Fruit fly (Drosophila melanogaster) whole organism, pupa: ENCODE data around the gene CG14314.

Experiments
- CG10348 ChIP-seq: fragments of 200-800 bp; sonication (Bioruptor generic); IDR thresholded peaks from 2 replicates; pipeline ENCODE4 v1.3.6; 2022; ENCODE audit warnings: missing biosample characterization, missing genetic modification characterization
- CG12605 ChIP-seq: fragments of 200-800 bp; sonication (Bioruptor generic); IDR thresholded peaks from 2 replicates; pipeline ENCODE4 v1.3.6; 2022; ENCODE audit warnings: missing biosample characterization, missing genetic modification characterization
- CG13204 ChIP-seq: fragments of 200-800 bp; sonication (Bioruptor generic); optimal IDR thresholded peaks from 2 replicates; lab custom pipeline; 2018; ENCODE audit warnings: missing biosample characterization, mild to moderate bottlenecking, missing genetic modification characterization, moderate library complexity
- CG14655 ChIP-seq: fragments of 200-800 bp; sonication (Bioruptor generic); optimal IDR thresholded peaks from 3 replicates; lab custom pipeline; 2017; ENCODE audit warnings: mild to moderate bottlenecking, missing biosample characterization, missing genetic modification reagents, missing genetic modification characterization
- CG15710 ChIP-seq: fragments of 200-800 bp; sonication (Bioruptor generic); optimal IDR thresholded peaks from 2 replicates; lab custom pipeline; 2018; ENCODE audit warnings: missing biosample characterization, mild to moderate bottlenecking, missing genetic modification characterization, moderate library complexity
- CG17806 ChIP-seq: fragments of 200-800 bp; sonication (Bioruptor generic); optimal IDR thresholded peaks from 2 replicates; lab custom pipeline; 2018; ENCODE audit warnings: missing biosample characterization, mild to moderate bottlenecking, missing genetic modification characterization, moderate library complexity
- CG32121 ChIP-seq: fragments of 200-800 bp; sonication (Bioruptor generic); IDR thresholded peaks from 2 replicates; pipeline ENCODE4 v1.3.6; 2022; ENCODE audit warnings: missing biosample characterization, missing genetic modification characterization
- CG34367 ChIP-seq: fragments of 200-800 bp; sonication (Bioruptor generic); optimal IDR thresholded peaks from 2 replicates; lab custom pipeline; 2018; ENCODE audit warnings: missing biosample characterization, mild to moderate bottlenecking, missing genetic modification characterization
- CG4496 ChIP-seq: fragments of 200-800 bp; sonication (Bioruptor generic); IDR thresholded peaks from 3 replicates; pipeline ENCODE4 v1.3.6; 2022; ENCODE audit warnings: missing biosample characterization, missing genetic modification characterization
- CG8159 ChIP-seq: fragments of 200-800 bp; sonication (Bioruptor generic); optimal IDR thresholded peaks from 3 replicates; lab custom pipeline; 2018; ENCODE audit warnings: missing biosample characterization, mild to moderate bottlenecking, missing genetic modification characterization, moderate library complexity
- CG8301 ChIP-seq: fragments of 200-800 bp; sonication (Bioruptor generic); optimal IDR thresholded peaks from 2 replicates; lab custom pipeline; 2018; ENCODE audit warnings: missing biosample characterization, mild to moderate bottlenecking, missing genetic modification characterization
- CG9948 ChIP-seq: fragments of 200-800 bp; sonication (Bioruptor generic); optimal IDR thresholded peaks from 2 replicates; lab custom pipeline; 2018; ENCODE audit warnings: missing biosample characterization, mild to moderate bottlenecking, missing genetic modification characterization, moderate library complexity
- D1 ChIP-seq: fragments of 200-800 bp; sonication (Bioruptor generic); optimal IDR thresholded peaks from 2 replicates; lab custom pipeline; 2018; ENCODE audit warnings: missing biosample characterization, mild to moderate bottlenecking, missing genetic modification characterization, moderate library complexity
- EcR ChIP-seq: fragments of 200-800 bp; sonication (Bioruptor generic); optimal IDR thresholded peaks from 3 replicates; lab custom pipeline; 2019; ENCODE audit warnings: missing biosample characterization, missing genetic modification characterization, mild to moderate bottlenecking, moderate library complexity, missing genetic modification reagents
- Ets98B ChIP-seq: fragments of 200-800 bp; sonication (Bioruptor generic); IDR thresholded peaks from 2 replicates; pipeline ENCODE4 v1.3.6; 2022; ENCODE audit warnings: missing biosample characterization, missing genetic modification characterization
- Pif1A ChIP-seq: fragments of 200-800 bp; sonication (Bioruptor generic); optimal IDR thresholded peaks from 3 replicates; lab custom pipeline; 2016; ENCODE audit warnings: missing biosample characterization, missing genetic modification characterization
- Pif1B ChIP-seq: fragments of 200-800 bp; sonication (Bioruptor generic); optimal IDR thresholded peaks from 3 replicates; lab custom pipeline; 2016; ENCODE audit warnings: missing biosample characterization, missing genetic modification characterization
- Snoo ChIP-seq: fragments of 200-800 bp; sonication (Bioruptor generic); optimal IDR thresholded peaks from 3 replicates; lab custom pipeline; 2017; ENCODE audit warnings: missing biosample characterization, mild to moderate bottlenecking, missing genetic modification characterization, inconsistent platforms
- fd96Ca ChIP-seq: fragments of 200-800 bp; sonication (Bioruptor generic); IDR thresholded peaks from 3 replicates; pipeline ENCODE4 v1.3.6; 2022; ENCODE audit warnings: missing biosample characterization, missing genetic modification characterization
- gl ChIP-seq: fragments of 200-800 bp; sonication (Bioruptor generic); optimal IDR thresholded peaks from 2 replicates; lab custom pipeline; 2018; ENCODE audit warnings: missing biosample characterization, mild to moderate bottlenecking, missing genetic modification characterization
- rn ChIP-seq: fragments of 200-800 bp; sonication (Bioruptor generic); IDR thresholded peaks from 2 replicates; pipeline ENCODE4 v1.3.6; 2022; ENCODE audit warnings: missing biosample characterization, missing genetic modification characterization

Gene CG14314

dm6 chr3R:18215900-18216299 lies at the start of gene CG14314:
TSS of gene CG14314 (plus strand) at chr3R:18216142.
- TF ChIP-seq Snoo: no peak
- no peak for TF ChIP-seq CG8301 (tag; lab: Kevin White, UChicago)
- TF ChIP-seq CG4496: no peak
- no peak for TF ChIP-seq CG12605 (GFP tag; lab: Robert Waterston, UW)
- no peak for TF ChIP-seq Pif1A (GFP tag; lab: Kevin White, UChicago)
- no peak for TF ChIP-seq CG34367 (tag; lab: Kevin White, UChicago)
- TF ChIP-seq CG32121 (GFP tag; lab: Robert Waterston, UW): no peak
- no peak for TF ChIP-seq fd96Ca (GFP tag; lab: Robert Waterston, UW)
- TF ChIP-seq Pif1B: no peak
- TF ChIP-seq gl (tag; lab: Kevin White, UChicago): no peak
- TF ChIP-seq CG15710: no peak
- no peak for TF ChIP-seq D1 (tag; lab: Kevin White, UChicago)
- no peak for TF ChIP-seq CG17806 (tag; lab: Kevin White, UChicago)
- no peak for TF ChIP-seq rn
- no peak for TF ChIP-seq EcR (GFP tag; lab: Kevin White, UChicago)
- TF ChIP-seq CG9948 (tag; lab: Kevin White, UChicago): no peak
- no peak for TF ChIP-seq CG10348 (GFP tag; lab: Robert Waterston, UW)

- 0 out of 3 replicates have a peak, but pooled peaks have one; percentile 21 for TF ChIP-seq fd96Ca (GFP tag; lab: Robert Waterston, UW)
- TF ChIP-seq gl (tag; lab: Kevin White, UChicago): no peak
- 0 out of 3 replicates have a peak, but pooled peaks have one; percentile 14 for TF ChIP-seq CG4496
- TF ChIP-seq, all 21 proteins: peak for 2
Observed at dm6 chr3R:18166261-18166720, 49.7 kb upstream of the CG14314 start.

- TF ChIP-seq CG13204 (GFP tag; lab: Kevin White, UChicago) (no peak), Pif1B (no peak), CG14655 (GFP tag; lab: Kevin White, UChicago) (no peak), CG8301 (tag; lab: Kevin White, UChicago) (no peak), Snoo (no peak), D1 (tag; lab: Kevin White, UChicago) (no peak), CG10348 (GFP tag; lab: Robert Waterston, UW) (no peak), CG32121 (GFP tag; lab: Robert Waterston, UW) (no peak), CG8159 (no peak), CG17806 (tag; lab: Kevin White, UChicago) (no peak), EcR (GFP tag; lab: Kevin White, UChicago) (no peak)
Observed at dm6 chr3R:18167173-18167415, 48.8 kb upstream of the CG14314 start, which contains the start of the genes CG7215 and Prx5. TSS of gene CG7215 (minus strand) at chr3R:18167273. TSS of gene Prx5 (minus strand) at chr3R:18167273.

DNA sequence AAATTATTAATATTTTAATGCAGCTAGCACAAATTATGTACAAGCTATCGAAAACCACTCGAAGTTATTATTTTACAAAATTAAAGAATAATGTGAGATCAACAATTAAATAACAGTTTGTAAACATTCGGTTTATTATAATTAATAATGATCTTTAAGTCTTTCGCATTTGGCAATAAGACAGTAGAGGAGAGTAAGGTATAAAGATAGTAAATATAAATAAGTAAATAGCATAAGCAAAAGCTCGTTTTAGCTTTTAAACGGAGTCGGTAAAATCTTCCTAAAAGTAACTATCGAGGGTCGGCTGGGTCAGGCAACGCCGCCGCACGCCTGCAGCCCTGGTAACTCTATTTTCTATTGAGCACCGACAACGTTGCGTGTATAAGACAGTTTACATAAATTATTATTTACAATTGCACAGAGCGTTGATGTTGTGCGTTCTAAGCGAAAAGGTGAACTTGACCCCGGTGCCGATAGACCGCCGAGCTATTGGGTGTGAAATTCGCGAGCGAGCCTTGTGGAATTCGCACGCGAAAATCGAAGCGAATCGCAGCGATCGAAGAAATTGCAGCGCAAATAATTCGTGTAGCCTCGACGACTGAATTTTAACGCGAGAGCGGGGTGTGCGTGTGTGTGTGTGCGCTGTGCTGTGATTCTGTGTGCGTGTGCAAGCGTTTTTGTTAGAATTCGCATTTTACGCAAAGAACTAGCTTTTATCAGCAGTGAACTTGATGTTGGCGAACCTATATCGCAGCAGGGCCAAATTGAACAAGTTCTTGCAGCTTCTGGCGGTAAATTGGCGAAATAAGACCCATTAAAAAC lies 48.3 kb upstream of the CG14314 start, which contains the start of gene wrd:
TSS of gene wrd (plus strand) at position 342 of the 822 bp plus-strand sequence.
- TF ChIP-seq CG15710 (peak; percentile 30), rn (no peak), CG8159 (peak; percentile 43)
- TF ChIP-seq, all 21 proteins: peak for 2

- TF ChIP-seq CG8159: peak; percentile 27
- TF ChIP-seq Pif1B: no peak
- peak; percentile 2 for TF ChIP-seq CG17806 (tag; lab: Kevin White, UChicago)
- TF ChIP-seq CG15710: peak; percentile 25
- TF ChIP-seq CG8301 (tag; lab: Kevin White, UChicago): no peak
- TF ChIP-seq gl (tag; lab: Kevin White, UChicago): no peak
- peak; percentile 54; the same call in 2 of the 3 replicates for TF ChIP-seq fd96Ca (GFP tag; lab: Robert Waterston, UW)
- no peak for TF ChIP-seq CG14655 (GFP tag; lab: Kevin White, UChicago)
- TF ChIP-seq CG10348 (GFP tag; lab: Robert Waterston, UW): no peak
- 0 out of 3 replicates have a peak, but pooled peaks have one; percentile 53 for TF ChIP-seq CG4496
- TF ChIP-seq Pif1A (GFP tag; lab: Kevin White, UChicago): peak; percentile 33
- peak; percentile 44 for TF ChIP-seq CG32121 (GFP tag; lab: Robert Waterston, UW)
- TF ChIP-seq rn: no peak
- TF ChIP-seq CG12605 (GFP tag; lab: Robert Waterston, UW): peak; percentile 88
- TF ChIP-seq D1 (tag; lab: Kevin White, UChicago): no peak
- TF ChIP-seq CG9948 (tag; lab: Kevin White, UChicago): no peak
- TF ChIP-seq CG13204 (GFP tag; lab: Kevin White, UChicago): no peak
- TF ChIP-seq EcR (GFP tag; lab: Kevin White, UChicago): peak; percentile 28
- TF ChIP-seq CG34367 (tag; lab: Kevin White, UChicago): peak; percentile 21
- peak; percentile 51 for TF ChIP-seq Ets98B (GFP tag; lab: Robert Waterston, UW)
- no peak for TF ChIP-seq Snoo
Observed at dm6 chr3R:18168398-18168797, 47.5 kb upstream of the CG14314 start.

- TF ChIP-seq CG8159: peak; percentile 48
- TF ChIP-seq D1 (tag; lab: Kevin White, UChicago): no peak
- TF ChIP-seq rn: no peak
- TF ChIP-seq CG13204 (GFP tag; lab: Kevin White, UChicago): no peak
- peak; percentile 21 for TF ChIP-seq Snoo
- TF ChIP-seq CG15710: no peak
- TF ChIP-seq CG8301 (tag; lab: Kevin White, UChicago): peak; percentile 49
- TF ChIP-seq CG14655 (GFP tag; lab: Kevin White, UChicago): peak; percentile 65
- peak; percentile 31 for TF ChIP-seq Pif1B
- no peak for TF ChIP-seq CG4496
- no peak for TF ChIP-seq EcR (GFP tag; lab: Kevin White, UChicago)
- no peak for TF ChIP-seq CG34367 (tag; lab: Kevin White, UChicago)
- no peak for TF ChIP-seq CG32121 (GFP tag; lab: Robert Waterston, UW)
- TF ChIP-seq CG12605 (GFP tag; lab: Robert Waterston, UW): no peak
- TF ChIP-seq CG10348 (GFP tag; lab: Robert Waterston, UW): no peak
- no peak for TF ChIP-seq gl (tag; lab: Kevin White, UChicago)
- TF ChIP-seq CG9948 (tag; lab: Kevin White, UChicago): peak; percentile 1
- no peak for TF ChIP-seq Ets98B (GFP tag; lab: Robert Waterston, UW)
- peak; percentile 20 for TF ChIP-seq CG17806 (tag; lab: Kevin White, UChicago)
- TF ChIP-seq Pif1A (GFP tag; lab: Kevin White, UChicago): no peak
- TF ChIP-seq fd96Ca (GFP tag; lab: Robert Waterston, UW): no peak
Observed at dm6 chr3R:18168929-18169350, 47.0 kb upstream of the CG14314 start.
